Fruit fly (Drosophila melanogaster): ENCODE measurements around the gene Ccm3.

Gene Ccm3

dm6 chr3R:15347822-15348221 lies 23.9 kb upstream of the Ccm3 start, which contains the start of the genes CG42726 and CG42727 (continued):
- TF ChIP-seq CG16813 (GFP tag; IDR thresholded peaks at IDR 0.05; ENCODE audit: partially characterized antibody): no peak
- no peak for TF ChIP-seq ewg (GFP tag; optimal IDR thresholded peaks at IDR 0.05)
- no peak for TF ChIP-seq Dip2 (GFP tag; IDR thresholded peaks at IDR 0.05)
- TF ChIP-seq CG13624 (GFP tag; optimal IDR thresholded peaks at IDR 0.05): no peak
- TF ChIP-seq Rfx (GFP tag; IDR thresholded peaks at IDR 0.05): peak; percentile 50; the same call in 1 of the 2 replicates
- TF ChIP-seq GATAe (GFP tag; conservative IDR thresholded peaks at IDR 0.05): no peak
- no peak for TF ChIP-seq schlank (tag; optimal IDR thresholded peaks at IDR 0.05)
- TF ChIP-seq vvl (GFP tag; IDR thresholded peaks at IDR 0.05): 0 out of 2 replicates have a peak, but pooled peaks have one; percentile 34
- TF ChIP-seq sens (GFP tag): peak; percentile 58
- TF ChIP-seq Elba2 (GFP tag; optimal IDR thresholded peaks at IDR 0.05): no peak
- no peak for TF ChIP-seq wdn (GFP tag; IDR thresholded peaks at IDR 0.05)
- no peak for TF ChIP-seq ham (GFP tag; IDR thresholded peaks at IDR 0.05)
- TF ChIP-seq Nf-YA (GFP tag; IDR thresholded peaks at IDR 0.05): no peak
- peak; percentile 52 for TF ChIP-seq ems (GFP tag; optimal IDR thresholded peaks at IDR 0.05)
- no peak for TF ChIP-seq CG34224 (GFP tag; IDR thresholded peaks at IDR 0.05; ENCODE audit: partially characterized antibody)
- no peak for TF ChIP-seq CG11247 (GFP tag; IDR thresholded peaks at IDR 0.05)
- no peak for TF ChIP-seq en (GFP tag; optimal IDR thresholded peaks at IDR 0.05)
- TF ChIP-seq Usf (GFP tag; optimal IDR thresholded peaks at IDR 0.05): no peak
- no peak for TF ChIP-seq CG7357 (GFP tag; IDR thresholded peaks at IDR 0.05)
- TF ChIP-seq nom (GFP tag; optimal IDR thresholded peaks at IDR 0.05): no peak
- peak; percentile 0 for TF ChIP-seq cato (GFP tag; optimal IDR thresholded peaks at IDR 0.05; ENCODE audit: borderline replicate concordance)
- 0 out of 2 replicates have a peak, but pooled peaks have one; percentile 19 for TF ChIP-seq H2.0 (GFP tag; IDR thresholded peaks at IDR 0.05)
- no peak for TF ChIP-seq CG4360 (GFP tag; IDR thresholded peaks at IDR 0.05)
- TF ChIP-seq inv (GFP tag; IDR thresholded peaks at IDR 0.05; ENCODE audit: partially characterized antibody): no peak
- peak; percentile 14; the same call in 1 of the 3 replicates for TF ChIP-seq tgo (GFP tag; IDR thresholded peaks at IDR 0.05)
- peak; percentile 42 for TF ChIP-seq CG17829 (tag; optimal IDR thresholded peaks at IDR 0.05)
- TF ChIP-seq CG4328 (GFP tag; optimal IDR thresholded peaks at IDR 0.05): no peak
- TF ChIP-seq Pdp1 (GFP tag; optimal IDR thresholded peaks at IDR 0.05): peak in 1 of 2 experiments; percentile 31
- 0 out of 2 replicates have a peak, but pooled peaks have one; percentile 26 for TF ChIP-seq CG14441 (GFP tag; IDR thresholded peaks at IDR 0.05)
- TF ChIP-seq dan (GFP tag; IDR thresholded peaks at IDR 0.05): no peak
- no peak for TF ChIP-seq Abd-B (GFP tag; optimal IDR thresholded peaks at IDR 0.05)
- no peak for TF ChIP-seq CG9215 (GFP tag; IDR thresholded peaks at IDR 0.05)
- peak; percentile 14 for TF ChIP-seq CG13775 (GFP tag; optimal IDR thresholded peaks at IDR 0.05)
- TF ChIP-seq MBD-R2 (GFP tag; IDR thresholded peaks at IDR 0.05): peak; percentile 94
- peak; percentile 26 for TF ChIP-seq CG4424 (GFP tag; optimal IDR thresholded peaks at IDR 0.05)
- TF ChIP-seq run (tag; optimal IDR thresholded peaks at IDR 0.05): no peak
- no peak for TF ChIP-seq emc (GFP tag; optimal IDR thresholded peaks at IDR 0.05)
- no peak for TF ChIP-seq salm (tag; optimal IDR thresholded peaks at IDR 0.05)
- no peak for TF ChIP-seq CG5245 (GFP tag; optimal IDR thresholded peaks at IDR 0.05)
- TF ChIP-seq her (GFP tag; optimal IDR thresholded peaks at IDR 0.05): no peak
- no peak for TF ChIP-seq dmrt99B (tag; optimal IDR thresholded peaks at IDR 0.05)
- peak; percentile 30 for TF ChIP-seq CG12659 (GFP tag; optimal IDR thresholded peaks at IDR 0.05)
- no peak for TF ChIP-seq bcd (GFP tag; optimal IDR thresholded peaks at IDR 0.05)
- TF ChIP-seq Med (GFP tag): peak; percentile 89
- peak; percentile 3 for TF ChIP-seq CG10654 (GFP tag; optimal IDR thresholded peaks at IDR 0.05)
- TF ChIP-seq Doc2 (GFP tag; IDR thresholded peaks at IDR 0.05): no peak
- no peak for TF ChIP-seq Hr51 (GFP tag; optimal IDR thresholded peaks at IDR 0.05)
- TF ChIP-seq sr (GFP tag; IDR thresholded peaks at IDR 0.05): no peak
- no peak for TF ChIP-seq tio (GFP tag; optimal IDR thresholded peaks at IDR 0.05)
- TF ChIP-seq CHES-1-like (GFP tag; optimal IDR thresholded peaks at IDR 0.05): no peak
- peak; percentile 24 for TF ChIP-seq trem (tag; optimal IDR thresholded peaks at IDR 0.05)
- TF ChIP-seq toy (GFP tag; IDR thresholded peaks at IDR 0.05): no peak
